Fruit fly (Drosophila melanogaster) whole organism, pupa: ENCODE measurements around the gene gry.

Experiments
- CG10348 ChIP-seq: fragments of 200-800 bp; sonication (Bioruptor generic); IDR thresholded peaks from 2 replicates; pipeline ENCODE4 v1.3.6; 2022; ENCODE audit warnings: missing biosample characterization, missing genetic modification characterization
- CG12605 ChIP-seq: fragments of 200-800 bp; sonication (Bioruptor generic); IDR thresholded peaks from 2 replicates; pipeline ENCODE4 v1.3.6; 2022; ENCODE audit warnings: missing biosample characterization, missing genetic modification characterization
- CG13204 ChIP-seq: fragments of 200-800 bp; sonication (Bioruptor generic); optimal IDR thresholded peaks from 2 replicates; lab custom pipeline; 2018; ENCODE audit warnings: missing biosample characterization, mild to moderate bottlenecking, missing genetic modification characterization, moderate library complexity
- CG14655 ChIP-seq: fragments of 200-800 bp; sonication (Bioruptor generic); optimal IDR thresholded peaks from 3 replicates; lab custom pipeline; 2017; ENCODE audit warnings: mild to moderate bottlenecking, missing biosample characterization, missing genetic modification reagents, missing genetic modification characterization
- CG15710 ChIP-seq: fragments of 200-800 bp; sonication (Bioruptor generic); optimal IDR thresholded peaks from 2 replicates; lab custom pipeline; 2018; ENCODE audit warnings: missing biosample characterization, mild to moderate bottlenecking, missing genetic modification characterization, moderate library complexity
- CG17806 ChIP-seq: fragments of 200-800 bp; sonication (Bioruptor generic); optimal IDR thresholded peaks from 2 replicates; lab custom pipeline; 2018; ENCODE audit warnings: missing biosample characterization, mild to moderate bottlenecking, missing genetic modification characterization, moderate library complexity
- CG32121 ChIP-seq: fragments of 200-800 bp; sonication (Bioruptor generic); IDR thresholded peaks from 2 replicates; pipeline ENCODE4 v1.3.6; 2022; ENCODE audit warnings: missing biosample characterization, missing genetic modification characterization
- CG34367 ChIP-seq: fragments of 200-800 bp; sonication (Bioruptor generic); optimal IDR thresholded peaks from 2 replicates; lab custom pipeline; 2018; ENCODE audit warnings: missing biosample characterization, mild to moderate bottlenecking, missing genetic modification characterization
- CG4496 ChIP-seq: fragments of 200-800 bp; sonication (Bioruptor generic); IDR thresholded peaks from 3 replicates; pipeline ENCODE4 v1.3.6; 2022; ENCODE audit warnings: missing biosample characterization, missing genetic modification characterization
- CG8159 ChIP-seq: fragments of 200-800 bp; sonication (Bioruptor generic); optimal IDR thresholded peaks from 3 replicates; lab custom pipeline; 2018; ENCODE audit warnings: missing biosample characterization, mild to moderate bottlenecking, missing genetic modification characterization, moderate library complexity
- CG8301 ChIP-seq: fragments of 200-800 bp; sonication (Bioruptor generic); optimal IDR thresholded peaks from 2 replicates; lab custom pipeline; 2018; ENCODE audit warnings: missing biosample characterization, mild to moderate bottlenecking, missing genetic modification characterization
- CG9948 ChIP-seq: fragments of 200-800 bp; sonication (Bioruptor generic); optimal IDR thresholded peaks from 2 replicates; lab custom pipeline; 2018; ENCODE audit warnings: missing biosample characterization, mild to moderate bottlenecking, missing genetic modification characterization, moderate library complexity
- D1 ChIP-seq: fragments of 200-800 bp; sonication (Bioruptor generic); optimal IDR thresholded peaks from 2 replicates; lab custom pipeline; 2018; ENCODE audit warnings: missing biosample characterization, mild to moderate bottlenecking, missing genetic modification characterization, moderate library complexity
- EcR ChIP-seq: fragments of 200-800 bp; sonication (Bioruptor generic); optimal IDR thresholded peaks from 3 replicates; lab custom pipeline; 2019; ENCODE audit warnings: missing biosample characterization, missing genetic modification characterization, mild to moderate bottlenecking, moderate library complexity, missing genetic modification reagents
- Ets98B ChIP-seq: fragments of 200-800 bp; sonication (Bioruptor generic); IDR thresholded peaks from 2 replicates; pipeline ENCODE4 v1.3.6; 2022; ENCODE audit warnings: missing biosample characterization, missing genetic modification characterization
- Pif1A ChIP-seq: fragments of 200-800 bp; sonication (Bioruptor generic); optimal IDR thresholded peaks from 3 replicates; lab custom pipeline; 2016; ENCODE audit warnings: missing biosample characterization, missing genetic modification characterization
- Pif1B ChIP-seq: fragments of 200-800 bp; sonication (Bioruptor generic); optimal IDR thresholded peaks from 3 replicates; lab custom pipeline; 2016; ENCODE audit warnings: missing biosample characterization, missing genetic modification characterization
- Snoo ChIP-seq: fragments of 200-800 bp; sonication (Bioruptor generic); optimal IDR thresholded peaks from 3 replicates; lab custom pipeline; 2017; ENCODE audit warnings: missing biosample characterization, mild to moderate bottlenecking, missing genetic modification characterization, inconsistent platforms
- fd96Ca ChIP-seq: fragments of 200-800 bp; sonication (Bioruptor generic); IDR thresholded peaks from 3 replicates; pipeline ENCODE4 v1.3.6; 2022; ENCODE audit warnings: missing biosample characterization, missing genetic modification characterization
- gl ChIP-seq: fragments of 200-800 bp; sonication (Bioruptor generic); optimal IDR thresholded peaks from 2 replicates; lab custom pipeline; 2018; ENCODE audit warnings: missing biosample characterization, mild to moderate bottlenecking, missing genetic modification characterization
- rn ChIP-seq: fragments of 200-800 bp; sonication (Bioruptor generic); IDR thresholded peaks from 2 replicates; pipeline ENCODE4 v1.3.6; 2022; ENCODE audit warnings: missing biosample characterization, missing genetic modification characterization

Gene gry

DNA sequence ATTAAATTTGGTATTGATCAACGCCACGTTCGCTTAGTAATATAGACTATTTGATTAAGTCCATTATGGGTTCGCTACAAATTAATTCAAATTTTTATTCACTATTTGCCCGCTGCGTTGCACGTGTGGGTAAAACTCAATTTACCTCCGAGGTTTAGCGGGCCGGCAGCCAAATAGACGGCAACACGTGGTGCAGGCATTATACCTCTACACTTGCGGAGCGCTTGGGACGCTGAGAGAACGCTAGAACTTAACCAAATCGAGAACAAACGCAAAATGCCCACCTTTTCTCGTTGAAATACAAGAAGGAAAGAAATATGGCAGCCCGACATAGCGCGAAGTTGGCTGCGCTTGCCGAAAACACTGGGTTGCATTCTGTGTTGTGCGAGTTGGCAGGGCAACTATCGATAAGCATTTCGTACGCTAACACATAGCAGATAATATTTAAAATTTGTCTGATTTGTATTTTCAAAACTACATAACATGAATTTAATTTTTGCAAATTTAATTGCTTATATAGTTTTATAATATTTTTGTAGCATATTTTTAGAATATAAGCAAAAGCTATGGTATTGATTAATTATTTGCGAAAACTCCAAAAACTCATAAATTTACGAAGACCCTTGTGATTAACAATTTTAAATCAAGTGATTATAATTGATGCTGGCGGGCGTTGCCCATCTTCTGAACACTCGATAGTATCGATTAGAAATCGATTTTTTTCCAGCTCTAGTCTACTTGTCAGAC is 23.9 kb downstream of the gry start, which contains the start of the genes RpL28 and eIF1:
Gene RpL28, minus strand, starts transcription at position 318 of the 747 bp plus-strand sequence.
Gene eIF1, plus strand, starts transcription at position 699 of the 747 bp plus-strand sequence.
- TF ChIP-seq CG8301 (tag; lab: Kevin White, UChicago) (no peak), CG15710 (tag; lab: Kevin White, UChicago) (peak; percentile 74), CG13204 (no peak), CG32121 (GFP tag; lab: Robert Waterston, UW) (no peak), CG17806 (tag; lab: Kevin White, UChicago) (peak; percentile 35), gl (tag; lab: Kevin White, UChicago) (peak; percentile 33), rn (GFP tag; lab: Robert Waterston, UW) (peak; percentile 32; the same call in 1 of the 2 replicates), D1 (tag; lab: Kevin White, UChicago) (no peak), Snoo (tag; lab: Kevin White, UChicago) (peak; percentile 93), fd96Ca (GFP tag; lab: Robert Waterston, UW) (peak; percentile 39; the same call in 1 of the 3 replicates), Pif1A (GFP tag; lab: Kevin White, UChicago) (no peak), CG14655 (GFP tag; lab: Kevin White, UChicago) (no peak), CG12605 (GFP tag; lab: Robert Waterston, UW) (peak; percentile 53; the same call in 1 of the 2 replicates), CG10348 (GFP tag; lab: Robert Waterston, UW) (no peak), Ets98B (GFP tag; lab: Robert Waterston, UW) (peak; percentile 71), Pif1B (GFP tag; lab: Kevin White, UChicago) (no peak), CG4496 (GFP tag; lab: Robert Waterston, UW) (peak; percentile 92), CG34367 (tag; lab: Kevin White, UChicago) (peak; percentile 80), CG8159 (tag; lab: Kevin White, UChicago) (peak; percentile 67), CG9948 (tag; lab: Kevin White, UChicago) (peak; percentile 44), EcR (GFP tag; lab: Kevin White, UChicago) (no peak)

DNA sequence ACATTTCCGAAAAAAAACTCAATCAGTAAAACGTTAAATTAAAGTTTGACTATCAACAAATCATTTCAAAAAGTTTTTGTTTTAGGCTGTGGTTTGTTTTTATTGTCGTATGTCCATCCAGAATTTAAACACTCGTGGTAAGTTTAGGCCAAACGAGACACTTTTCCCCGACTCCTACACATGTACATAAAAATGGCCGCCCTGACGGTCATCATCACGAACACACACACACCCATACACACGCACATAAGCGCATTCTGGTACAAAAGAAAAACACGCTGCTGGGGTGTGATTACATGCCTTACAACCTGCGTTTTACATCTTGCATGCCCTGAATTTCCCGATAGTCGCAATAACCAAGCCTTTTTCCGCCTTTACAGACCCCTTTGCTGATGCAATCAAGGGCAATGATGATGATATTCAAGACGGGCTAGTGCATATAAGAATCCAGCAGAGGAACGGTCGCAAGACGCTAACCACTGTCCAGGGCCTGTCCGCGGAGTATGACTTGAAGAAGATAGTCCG is 24.6 kb downstream of the gry start:
- no peak for TF ChIP-seq fd96Ca (GFP tag; lab: Robert Waterston, UW)
- TF ChIP-seq EcR (GFP tag; lab: Kevin White, UChicago): peak; percentile 39

DNA sequence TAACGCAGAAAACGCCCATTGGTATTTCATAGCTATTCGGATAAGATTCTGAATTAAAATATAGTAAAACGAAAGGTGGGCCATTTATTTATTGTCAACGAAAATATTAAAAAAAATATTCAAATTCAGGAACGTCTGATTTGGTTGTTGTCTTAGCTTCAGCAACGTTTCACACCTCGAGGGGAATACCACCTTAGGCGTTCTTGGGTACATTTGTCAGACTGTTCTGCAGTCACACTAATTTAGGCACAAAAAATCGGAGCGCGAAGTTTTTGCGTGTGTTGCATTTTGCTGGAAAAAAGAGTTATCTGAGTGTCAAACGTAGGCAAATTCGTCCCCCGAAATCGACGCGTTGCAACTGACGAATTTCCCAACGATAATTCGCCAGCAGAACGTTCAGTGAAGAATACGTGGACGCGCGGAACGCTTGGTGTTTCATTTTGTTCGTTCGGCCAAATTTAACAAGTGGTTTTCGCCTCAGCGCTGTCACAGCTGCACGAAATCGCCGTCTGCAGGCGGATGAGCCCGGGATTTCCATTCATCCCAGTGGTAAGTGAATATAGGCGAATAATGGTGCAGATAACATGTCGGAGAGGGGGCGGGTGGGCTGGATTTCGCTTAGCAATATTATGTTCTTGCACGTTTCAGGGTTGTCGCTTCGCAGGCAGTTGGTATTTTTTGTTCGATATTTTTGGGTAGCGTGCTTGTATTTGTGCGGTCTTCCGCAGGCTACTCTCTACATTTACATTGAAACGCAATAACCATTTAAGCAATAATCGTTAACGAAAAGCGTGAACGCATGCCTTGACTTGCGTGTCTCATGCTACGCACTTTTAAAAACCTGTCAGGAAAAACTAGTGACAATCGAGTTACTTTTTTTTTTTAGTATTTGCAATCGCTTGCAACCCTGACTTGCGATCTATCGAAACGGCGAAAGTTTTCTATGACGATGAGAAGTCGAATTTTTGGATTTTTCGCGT is 26.1 kb downstream of the gry start, which contains the start of gene Larp4B:
Gene Larp4B, plus strand, starts transcription at position 99 of the 980 bp plus-strand sequence.
- no peak for TF ChIP-seq Snoo (tag; lab: Kevin White, UChicago)
- no peak for TF ChIP-seq CG34367 (tag; lab: Kevin White, UChicago)
- no peak for TF ChIP-seq CG12605 (GFP tag; lab: Robert Waterston, UW)
- no peak for TF ChIP-seq Pif1B (GFP tag; lab: Kevin White, UChicago)
- no peak for TF ChIP-seq CG32121 (GFP tag; lab: Robert Waterston, UW)
- TF ChIP-seq gl (tag; lab: Kevin White, UChicago): no peak
- TF ChIP-seq CG4496 (GFP tag; lab: Robert Waterston, UW): no peak
- no peak for TF ChIP-seq CG9948 (tag; lab: Kevin White, UChicago)
- no peak for TF ChIP-seq CG15710 (tag; lab: Kevin White, UChicago)
- no peak for TF ChIP-seq CG13204
- no peak for TF ChIP-seq CG10348 (GFP tag; lab: Robert Waterston, UW)
- TF ChIP-seq CG17806 (tag; lab: Kevin White, UChicago): no peak
- no peak for TF ChIP-seq D1 (tag; lab: Kevin White, UChicago)
- TF ChIP-seq CG8159 (tag; lab: Kevin White, UChicago): no peak
- no peak; the same call in 2 of the 3 replicates for TF ChIP-seq fd96Ca (GFP tag; lab: Robert Waterston, UW)
- TF ChIP-seq Ets98B (GFP tag; lab: Robert Waterston, UW): no peak
- no peak for TF ChIP-seq CG14655 (GFP tag; lab: Kevin White, UChicago)
- TF ChIP-seq Pif1A (GFP tag; lab: Kevin White, UChicago): no peak
- no peak for TF ChIP-seq EcR (GFP tag; lab: Kevin White, UChicago)
- no peak for TF ChIP-seq CG8301 (tag; lab: Kevin White, UChicago)

DNA sequence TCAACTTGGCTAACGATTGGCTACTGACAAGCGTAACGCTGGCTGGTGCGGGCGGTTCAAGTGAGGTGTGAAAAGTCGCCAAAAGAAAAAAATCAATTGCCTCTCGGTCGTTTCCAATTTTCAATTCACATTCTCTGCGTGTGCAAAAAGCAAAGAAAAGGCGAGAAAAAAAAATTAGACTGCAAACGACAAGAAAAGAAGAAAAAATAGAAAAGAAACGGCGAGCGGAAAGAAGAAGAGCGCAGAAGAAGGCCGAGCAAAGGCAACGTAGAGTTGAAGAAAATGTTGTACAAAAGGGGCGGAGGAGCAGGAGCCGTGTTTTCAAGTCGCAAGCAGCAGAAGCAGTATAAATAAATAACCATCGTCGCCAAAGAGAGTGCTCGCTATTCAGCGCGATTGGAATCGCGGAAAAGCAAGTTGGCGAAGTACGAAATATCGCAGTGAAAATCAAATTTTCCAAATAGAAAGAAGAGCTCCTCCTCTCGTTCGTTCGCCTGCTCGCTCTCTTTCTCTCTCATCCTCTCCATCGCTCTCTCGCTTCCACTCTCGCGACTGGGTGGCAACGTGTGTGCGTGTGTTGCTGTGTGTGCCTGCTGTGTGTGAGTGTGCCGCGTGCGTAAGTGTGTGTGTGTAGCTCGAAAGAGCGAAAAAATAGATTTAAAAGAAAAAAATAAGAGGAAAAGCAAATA is 27.0 kb downstream of the gry start:
- TF ChIP-seq D1 (tag; lab: Kevin White, UChicago): no peak
- TF ChIP-seq CG8159 (tag; lab: Kevin White, UChicago): no peak
- TF ChIP-seq CG13204: peak; percentile 63
- TF ChIP-seq CG14655 (GFP tag; lab: Kevin White, UChicago): peak; percentile 52
- peak; percentile 19 for TF ChIP-seq CG34367 (tag; lab: Kevin White, UChicago)
- peak; percentile 62 for TF ChIP-seq gl (tag; lab: Kevin White, UChicago)
- 0 out of 2 replicates have a peak, but pooled peaks have one; percentile 8 for TF ChIP-seq rn (GFP tag; lab: Robert Waterston, UW)
- TF ChIP-seq Pif1B (GFP tag; lab: Kevin White, UChicago): no peak
- TF ChIP-seq CG9948 (tag; lab: Kevin White, UChicago): no peak
- peak; percentile 53 for TF ChIP-seq EcR (GFP tag; lab: Kevin White, UChicago)
- peak; percentile 58 for TF ChIP-seq CG4496 (GFP tag; lab: Robert Waterston, UW)
- no peak for TF ChIP-seq Snoo (tag; lab: Kevin White, UChicago)
- TF ChIP-seq CG17806 (tag; lab: Kevin White, UChicago): peak; percentile 22
- peak; percentile 59 for TF ChIP-seq CG12605 (GFP tag; lab: Robert Waterston, UW)
- peak; percentile 76; the same call in 2 of the 3 replicates for TF ChIP-seq fd96Ca (GFP tag; lab: Robert Waterston, UW)
- peak; percentile 50; the same call in 1 of the 2 replicates for TF ChIP-seq CG32121 (GFP tag; lab: Robert Waterston, UW)
- peak; percentile 42 for TF ChIP-seq CG15710 (tag; lab: Kevin White, UChicago)
- TF ChIP-seq Pif1A (GFP tag; lab: Kevin White, UChicago): no peak
- no peak for TF ChIP-seq CG10348 (GFP tag; lab: Robert Waterston, UW)
- peak; percentile 65 for TF ChIP-seq Ets98B (GFP tag; lab: Robert Waterston, UW)
- peak; percentile 16 for TF ChIP-seq CG8301 (tag; lab: Kevin White, UChicago)
